Fruit fly (Drosophila melanogaster): Measurements from ENCODE around the gene CG14275.

The CG14275 gene

DNA sequence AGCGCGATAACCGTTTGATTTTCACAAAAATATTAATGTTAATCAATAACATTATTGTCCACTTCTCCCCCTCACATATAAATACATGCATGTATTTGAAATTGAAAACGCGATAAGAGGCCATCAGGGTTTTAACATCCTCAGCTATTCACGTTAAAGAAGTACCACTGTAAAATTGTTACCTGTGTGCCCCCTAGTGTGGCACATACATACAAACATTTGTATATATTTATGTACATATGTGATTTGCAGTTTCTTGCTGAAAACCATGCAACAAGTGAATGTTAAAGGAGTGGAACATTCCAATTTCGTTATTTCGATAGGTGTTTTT is 35.7 kb downstream of the CG14275 start (continued):
- TF ChIP-seq ssp (GFP tag; IDR thresholded peaks at IDR 0.05) (no peak), CG14860 (GFP tag; IDR thresholded peaks at IDR 0.05; ENCODE audit: partially characterized antibody) (no peak), CG8944 (GFP tag; optimal IDR thresholded peaks at IDR 0.05) (no peak), CG18764 (GFP tag; optimal IDR thresholded peaks at IDR 0.05) (no peak), insv (GFP tag; optimal IDR thresholded peaks at IDR 0.05) (peak in 1 of 2 experiments; percentile 67), kni (GFP tag; optimal IDR thresholded peaks at IDR 0.05) (no peak), repo (GFP tag; optimal IDR thresholded peaks at IDR 0.05) (no peak), tin (GFP tag; optimal IDR thresholded peaks at IDR 0.05) (no peak), stc (GFP tag; IDR thresholded peaks at IDR 0.05) (no peak)

- no peak for TF ChIP-seq CG7556 (GFP tag; optimal IDR thresholded peaks at IDR 0.05)
- no peak for TF ChIP-seq Hey (tag; optimal IDR thresholded peaks at IDR 0.05)
- no peak for TF ChIP-seq toy (GFP tag; IDR thresholded peaks at IDR 0.05)
- TF ChIP-seq pnt (GFP tag; optimal IDR thresholded peaks at IDR 0.05), result no peak
- TF ChIP-seq CG17612 (GFP tag; IDR thresholded peaks at IDR 0.05), result no peak
- TF ChIP-seq CG11093 (GFP tag; IDR thresholded peaks at IDR 0.05), result no peak
- TF ChIP-seq salm (tag; optimal IDR thresholded peaks at IDR 0.05), result peak; percentile 4
- TF ChIP-seq stc (GFP tag; IDR thresholded peaks at IDR 0.05), result no peak
- no peak for TF ChIP-seq CG4854 (GFP tag; optimal IDR thresholded peaks at IDR 0.05)
- TF ChIP-seq dysf (GFP tag; IDR thresholded peaks at IDR 0.05), result no peak
- TF ChIP-seq HLH54F (GFP tag; optimal IDR thresholded peaks at IDR 0.05), result no peak
- TF ChIP-seq insv (GFP tag; optimal IDR thresholded peaks at IDR 0.05), result peak in 1 of 2 experiments; percentile 40
- TF ChIP-seq Hr51 (GFP tag; optimal IDR thresholded peaks at IDR 0.05), result peak in 1 of 2 experiments; percentile 6
- no peak for TF ChIP-seq CG2120 (GFP tag; optimal IDR thresholded peaks at IDR 0.05)
- TF ChIP-seq TFAM (GFP tag; optimal IDR thresholded peaks at IDR 0.05), result no peak
- TF ChIP-seq CG7963 (GFP tag; IDR thresholded peaks at IDR 0.05; ENCODE audit: partially characterized antibody), result peak; percentile 85
- TF ChIP-seq tup (GFP tag; optimal IDR thresholded peaks at IDR 0.05), result no peak
- no peak for TF ChIP-seq trh (GFP tag; optimal IDR thresholded peaks at IDR 0.05)
- no peak for TF ChIP-seq CG10147 (GFP tag; optimal IDR thresholded peaks at IDR 0.05)
- no peak for TF ChIP-seq her (GFP tag; optimal IDR thresholded peaks at IDR 0.05)
- TF ChIP-seq cg (GFP tag; optimal IDR thresholded peaks at IDR 0.05), result peak; percentile 16
- peak; percentile 8 for TF ChIP-seq CHES-1-like (GFP tag; optimal IDR thresholded peaks at IDR 0.05)
- TF ChIP-seq CG12769 (tag; optimal IDR thresholded peaks at IDR 0.05), result no peak
- no peak for TF ChIP-seq pita (GFP tag; optimal IDR thresholded peaks at IDR 0.05)
- TF ChIP-seq zen2 (GFP tag; IDR thresholded peaks at IDR 0.05; ENCODE audit: partially characterized antibody), result peak; percentile 87; the same call in 2 of the 3 replicates
- no peak for TF ChIP-seq CG3726 (GFP tag; IDR thresholded peaks at IDR 0.05)
- TF ChIP-seq tgo (GFP tag; IDR thresholded peaks at IDR 0.05), result no peak
- peak; percentile 11 for TF ChIP-seq tap (tag; optimal IDR thresholded peaks at IDR 0.05)
- no peak for TF ChIP-seq jigr1 (GFP tag; IDR thresholded peaks at IDR 0.05)
- no peak for TF ChIP-seq Ssrp (tag; optimal IDR thresholded peaks at IDR 0.05)
- TF ChIP-seq CG1603 (tag; optimal IDR thresholded peaks at IDR 0.05), result peak; percentile 62
- TF ChIP-seq CG13775 (GFP tag; optimal IDR thresholded peaks at IDR 0.05), result peak; percentile 27
- no peak for TF ChIP-seq fru (optimal IDR thresholded peaks at IDR 0.05)
- TF ChIP-seq Abd-B (GFP tag; optimal IDR thresholded peaks at IDR 0.05), result no peak
- TF ChIP-seq Dll (GFP tag; IDR thresholded peaks at IDR 0.05; ENCODE audit: partially characterized antibody), result peak; percentile 97
- no peak for TF ChIP-seq pros (GFP tag; optimal IDR thresholded peaks at IDR 0.05)
- TF ChIP-seq Ptx1 (GFP tag; IDR thresholded peaks at IDR 0.05), result no peak
- peak; percentile 75 for TF ChIP-seq CG12659 (GFP tag; optimal IDR thresholded peaks at IDR 0.05)
- no peak for TF ChIP-seq CG31388 (GFP tag; optimal IDR thresholded peaks at IDR 0.05)
- TF ChIP-seq Myb (GFP tag; optimal IDR thresholded peaks at IDR 0.05), result peak; percentile 29
- TF ChIP-seq CG1233 (GFP tag; optimal IDR thresholded peaks at IDR 0.05), result peak; percentile 12
These were observed 37.0 kb downstream of the CG14275 start, which contains the start of the genes RpS13 and CSN8 for dm6 chr2L:8364006-8364956. Gene RpS13, minus strand, starts transcription at chr2L:8364662. Gene CSN8, plus strand, starts transcription at chr2L:8364855.

Data from whole organism, embryonic.